Worm (Caenorhabditis elegans) whole organism, midembryonic: ENCODE results near the gene C25F9.2.

Experiments used
- T22C8.4 ChIP-seq: fragments of 200-800 bp; sonication (Bioruptor generic); IDR thresholded peaks from 2 replicates; pipeline ENCODE4 v1.3.6; 2022; ENCODE audit warnings: missing genetic modification characterization, missing compliant biosample characterization
- cog-1 ChIP-seq: sonication (generic microtip); optimal IDR thresholded peaks from 2 replicates; lab custom pipeline; 2016; ENCODE audit warnings: missing genetic modification characterization, missing compliant biosample characterization
- flt-1 ChIP-seq: fragments of 200-800 bp; sonication (Bioruptor generic); IDR thresholded peaks from 2 replicates; pipeline ENCODE4 v1.3.6; 2022; ENCODE audit warnings: missing genetic modification characterization, missing compliant biosample characterization
- klf-2 ChIP-seq: fragments of 200-800 bp; sonication (Bioruptor generic); conservative IDR thresholded peaks from 2 replicates; pipeline ENCODE4 v1.3.6; 2022; ENCODE audit warnings: missing genetic modification reagents, missing genetic modification characterization, missing compliant biosample characterization
- med-1 ChIP-seq: sonication (generic microtip); optimal IDR thresholded peaks from 2 replicates; lab custom pipeline; 2017; ENCODE audit warnings: missing genetic modification characterization, mild to moderate bottlenecking, missing compliant biosample characterization, antibody characterized with exemption, missing genetic modification reagents; ENCODE audit not compliant: insufficient read depth
- ztf-29 ChIP-seq: fragments of 200-800 bp; sonication (Bioruptor generic); IDR thresholded peaks from 2 replicates; pipeline ENCODE4 v1.3.6; 2022; ENCODE audit warnings: missing genetic modification reagents, missing genetic modification characterization, missing compliant biosample characterization

ce11 chrV:19432972-19433371 is 11.7 kb downstream of the C25F9.2 start, which contains the start of gene C25F9.11:
- TF ChIP-seq flt-1 (GFP tag; lab: Robert Waterston, UW): no peak
- TF ChIP-seq klf-2 (GFP tag; lab: Robert Waterston, UW): no peak
- no peak for TF ChIP-seq med-1 (GFP tag; lab: Kevin White, UChicago)
- no peak for TF ChIP-seq T22C8.4
- TF ChIP-seq cog-1 (tag; lab: Kevin White, UChicago): no peak
- TF ChIP-seq ztf-29 (GFP tag; lab: Robert Waterston, UW): no peak
